Fruit fly (Drosophila melanogaster): ENCODE data around the gene Rcd-1r.

- no peak for TF ChIP-seq CG13204 (GFP tag; optimal IDR thresholded peaks at IDR 0.05)
- no peak for TF ChIP-seq CG15710 (tag; optimal IDR thresholded peaks at IDR 0.05)
- no peak for TF ChIP-seq CG9948 (tag; optimal IDR thresholded peaks at IDR 0.05)
- no peak for TF ChIP-seq CG32121 (GFP tag; IDR thresholded peaks at IDR 0.05)
- TF ChIP-seq fd96Ca (GFP tag; IDR thresholded peaks at IDR 0.05) = no peak
- no peak for TF ChIP-seq EcR (GFP tag; optimal IDR thresholded peaks at IDR 0.05)
- TF ChIP-seq CG4496 (GFP tag; IDR thresholded peaks at IDR 0.05) = no peak
- TF ChIP-seq CG34367 (tag; optimal IDR thresholded peaks at IDR 0.05) = no peak
- no peak for TF ChIP-seq Ets98B (GFP tag; IDR thresholded peaks at IDR 0.05)
- TF ChIP-seq CG10348 (GFP tag; IDR thresholded peaks at IDR 0.05) = no peak
- no peak for TF ChIP-seq Pif1B (GFP tag; optimal IDR thresholded peaks at IDR 0.05)
- TF ChIP-seq gl (tag; optimal IDR thresholded peaks at IDR 0.05) = no peak
- TF ChIP-seq CG17806 (tag; optimal IDR thresholded peaks at IDR 0.05) = no peak
- TF ChIP-seq CG14655 (GFP tag; optimal IDR thresholded peaks at IDR 0.05) = no peak
These were observed 15.6 kb downstream of the Rcd-1r start, which contains the start of gene Try29F for dm6 chr2L:8998237-8998636.
